Worm (Caenorhabditis elegans): ENCODE data around the gene F19F10.11.

DNA sequence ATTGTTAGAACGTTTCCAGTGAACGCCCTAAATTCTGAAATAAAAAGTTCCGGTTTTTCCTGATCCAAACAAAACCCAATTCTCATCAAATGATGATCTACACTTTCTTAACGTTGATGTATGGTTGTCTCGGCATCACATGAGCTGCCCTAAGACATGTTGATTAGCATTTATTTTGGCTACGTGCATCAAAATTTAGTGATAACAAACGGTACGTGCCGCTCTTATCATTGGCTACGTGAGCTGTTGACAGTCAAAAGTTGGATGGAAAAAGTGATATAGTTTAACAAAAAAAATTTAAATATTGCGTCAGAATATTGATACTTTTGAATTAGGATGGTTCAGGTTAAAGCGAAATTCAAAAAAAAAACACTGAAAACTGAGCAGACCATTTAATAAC, 39.5 kb downstream of the F19F10.11 start:
- no peak for TF ChIP-seq hmg-20 (GFP tag; IDR thresholded peaks at IDR 0.05)
- no peak for TF ChIP-seq lir-1 (GFP tag; conservative IDR thresholded peaks at IDR 0.05)
- TF ChIP-seq somi-1 (GFP tag; optimal IDR thresholded peaks at IDR 0.05): no peak
- no peak for TF ChIP-seq snpc-4 (GFP tag; optimal IDR thresholded peaks at IDR 0.05)
- no peak for TF ChIP-seq snpc-4 (tag; optimal IDR thresholded peaks at IDR 0.05)
- no peak for TF ChIP-seq tbx-9 (tag; optimal IDR thresholded peaks at IDR 0.05; ENCODE audit: borderline replicate concordance)
- no peak for TF ChIP-seq die-1 (tag; optimal IDR thresholded peaks at IDR 0.05)

All from whole organism, young adult.